Worm (Caenorhabditis elegans) whole organism, L4/young adult: Measurements from ENCODE around the gene tmbi-4.

Experiments
- W03F9.2 ChIP-seq: fragments of 150-350 bp; optimal IDR thresholded peaks from 2 replicates; lab custom pipeline; 2014; ENCODE audit warnings: missing biosample characterization, missing genetic modification characterization
- him-1 ChIP-seq: sonication (generic microtip); optimal IDR thresholded peaks from 2 replicates; lab custom pipeline; 2016; ENCODE audit warnings: missing genotype, missing genetic modification reagents, missing genetic modification characterization, missing compliant biosample characterization

DNA sequence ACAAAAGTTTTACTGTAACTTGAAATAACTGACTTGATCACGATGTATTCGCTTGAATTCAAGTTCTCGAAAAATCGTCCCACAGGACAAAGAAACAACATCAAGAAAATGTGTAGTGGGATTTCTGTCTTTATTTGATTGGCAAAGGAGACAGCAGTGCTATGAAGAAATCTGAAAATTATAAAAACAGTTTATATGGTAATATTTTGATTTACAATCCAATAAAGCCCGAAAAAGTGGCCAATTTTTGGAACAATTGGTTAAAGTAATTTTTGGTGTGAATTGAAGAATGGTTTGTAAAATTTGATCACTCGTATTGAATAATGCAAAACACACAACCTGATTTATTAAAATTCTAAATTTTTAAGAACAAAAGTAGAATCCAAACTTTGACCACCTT lies 30.3 kb downstream of the tmbi-4 start, which contains the start of gene Y81B9A.4:
- TF ChIP-seq him-1 (tag; lab: Kevin White, UChicago) (no peak), W03F9.2 (tag; lab: Kevin White, UChicago) (no peak)
